Worm (Caenorhabditis elegans): ENCODE results near the gene F32E10.5.

ce11 chrIV:7558653-7559052, 19.5 kb downstream of the F32E10.5 start:
- TF ChIP-seq pha-4 (tag; optimal IDR thresholded peaks at IDR 0.05) = no peak
- TF ChIP-seq ceh-83 (GFP tag; optimal IDR thresholded peaks at IDR 0.05) = no peak
- no peak for TF ChIP-seq elt-3 (tag; optimal IDR thresholded peaks at IDR 0.05)
- TF ChIP-seq nhr-237 (tag; optimal IDR thresholded peaks at IDR 0.05) = no peak
- TF ChIP-seq nhr-12 (tag; optimal IDR thresholded peaks at IDR 0.05) = no peak
- no peak for TF ChIP-seq ztf-11 (tag; optimal IDR thresholded peaks at IDR 0.05)
- TF ChIP-seq lsy-2 (tag; optimal IDR thresholded peaks at IDR 0.05) = no peak
- TF ChIP-seq ces-1 (GFP tag; optimal IDR thresholded peaks at IDR 0.05) = no peak
